Worm (Caenorhabditis elegans) whole organism, mixed stage, embryonic: ENCODE measurements around the gene F31D4.8.
A peak's percentile ranks its signal among the peaks of the same experiment; 100 is the strongest.

Source experiments
- flh-1 ChIP-seq: fragments of 200-800 bp; sonication (Bioruptor generic); optimal IDR thresholded peaks from 2 replicates; lab custom pipeline; 2018; ENCODE audit warnings: mild to moderate bottlenecking, missing genetic modification characterization, moderate library complexity, missing compliant biosample characterization
- sptf-1 ChIP-seq: sonication (generic microtip); optimal IDR thresholded peaks from 2 replicates; lab custom pipeline; 2017; ENCODE audit warnings: mild to moderate bottlenecking, missing genetic modification characterization, moderate library complexity, missing compliant biosample characterization

DNA sequence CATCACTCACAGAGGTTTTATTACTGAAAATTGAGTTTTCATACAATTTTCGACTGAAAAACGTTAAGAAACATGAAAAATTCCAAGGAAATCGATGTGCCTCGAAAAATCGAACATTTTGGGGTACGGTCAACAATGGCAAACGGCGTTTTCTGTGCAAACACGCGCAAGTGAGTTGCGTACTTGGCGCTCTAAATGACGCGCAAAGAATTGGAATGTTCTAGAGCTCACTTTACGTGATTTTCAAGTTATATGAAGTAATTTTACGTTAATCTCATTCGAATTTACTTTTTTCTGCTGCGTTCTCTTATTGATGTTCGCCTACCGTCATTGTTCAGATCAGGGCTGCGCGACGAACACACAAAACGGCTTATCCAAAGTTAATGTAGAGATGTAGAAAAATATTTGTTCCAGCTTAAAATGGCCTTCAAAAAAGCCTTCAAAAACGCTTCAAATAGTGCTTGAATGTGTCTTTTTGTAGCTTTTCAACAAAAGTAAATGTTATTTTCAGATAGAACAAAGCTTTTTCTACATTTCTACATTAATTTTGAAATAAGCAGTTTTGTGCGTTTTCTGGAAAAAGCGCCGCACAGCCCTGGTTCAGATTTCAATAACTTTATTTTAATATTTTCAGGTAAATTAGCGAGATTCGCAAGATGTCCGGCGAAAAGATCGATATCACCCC is 22.6 kb downstream of the F31D4.8 start, which contains the start of the genes F31D4.2 and fkb-6:
- TF ChIP-seq sptf-1 (tag; lab: Kevin White, UChicago) (peak; percentile 3), flh-1 (GFP tag; lab: Kevin White, UChicago) (no peak)
